Worm (Caenorhabditis elegans) whole organism, early embryonic: ENCODE data around the gene srv-5.

Experiments used
- aly-1 ChIP-seq: sonication (generic microtip); optimal IDR thresholded peaks from 2 replicates; lab custom pipeline; 2016; ENCODE audit warnings: missing genetic modification characterization, missing compliant biosample characterization
- ama-1 ChIP-seq: fragments of 150-350 bp; optimal IDR thresholded peaks from 2 replicates; lab custom pipeline; 2014
- ceh-36 ChIP-seq: sonication (generic microtip); optimal IDR thresholded peaks from 2 replicates; lab custom pipeline; 2016; ENCODE audit warnings: missing genetic modification characterization, inconsistent platforms, missing compliant biosample characterization
- sea-1 ChIP-seq: fragments of 200-800 bp; sonication (Bioruptor generic); conservative IDR thresholded peaks from 2 replicates; pipeline ENCODE4 v1.3.6; 2022; ENCODE audit warnings: missing genetic modification characterization, missing compliant biosample characterization
- tra-4 ChIP-seq: sonication (generic microtip); optimal IDR thresholded peaks from 2 replicates; lab custom pipeline; 2017; ENCODE audit warnings: missing genetic modification characterization, missing compliant biosample characterization

DNA sequence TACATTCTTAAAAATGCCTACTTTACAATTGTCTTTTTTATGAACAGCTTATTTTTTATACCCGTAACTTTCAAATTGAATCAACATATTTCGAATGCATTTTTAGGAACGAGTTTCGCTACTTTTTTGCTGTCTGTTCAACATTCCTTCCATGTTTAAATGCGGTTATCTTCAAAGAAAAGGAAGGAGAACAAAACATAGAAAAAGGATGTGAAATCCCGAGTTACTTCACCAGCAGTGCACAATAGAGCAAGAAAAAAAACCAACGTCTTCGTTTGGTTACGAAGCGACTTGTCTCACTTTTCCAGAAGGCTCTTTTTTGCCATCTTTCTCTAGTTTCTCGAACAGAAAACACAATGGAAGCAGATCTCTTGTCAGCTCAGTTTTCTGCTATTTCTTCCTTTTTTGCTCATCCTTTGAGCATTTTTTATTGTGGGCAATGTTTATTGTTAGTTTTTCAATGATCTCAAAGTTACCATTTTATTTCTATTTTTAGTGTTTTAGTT lies 33.6 kb downstream of the srv-5 start, which contains the start of gene cka-2:
- no peak for TF ChIP-seq ama-1 (lab: Kevin White, UChicago)
- no peak for TF ChIP-seq aly-1 (tag; lab: Kevin White, UChicago)
- no peak for TF ChIP-seq sea-1 (GFP tag; lab: Robert Waterston, UW)
- no peak for TF ChIP-seq tra-4 (tag; lab: Kevin White, UChicago)
- TF ChIP-seq ceh-36, result no peak
